Worm (Caenorhabditis elegans): Measurements from ENCODE around the gene cdh-8.

Gene cdh-8

DNA sequence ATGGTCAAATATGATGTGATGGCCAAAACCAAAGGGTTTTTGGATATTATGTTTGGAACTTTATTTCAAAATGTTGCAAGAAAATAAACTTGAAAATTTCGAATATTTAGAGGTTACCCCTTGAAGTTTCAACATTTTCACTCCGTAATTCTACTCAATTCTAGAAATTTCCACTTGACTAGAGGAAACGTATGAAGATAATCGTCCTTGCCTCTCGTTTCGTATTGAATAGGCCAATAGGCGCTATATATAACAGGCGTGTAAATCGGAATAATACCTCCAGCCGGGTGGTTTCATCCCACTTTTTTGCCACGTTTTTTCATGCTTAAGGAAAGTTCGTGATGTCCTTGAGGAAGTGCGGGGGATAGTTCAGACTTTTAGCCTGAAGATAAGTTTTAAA, 3.7 kb downstream of the cdh-8 start:
- TF ChIP-seq ztf-3 (GFP tag; optimal IDR thresholded peaks at IDR 0.05) (no peak), him-1 (tag; optimal IDR thresholded peaks at IDR 0.05) (no peak), sea-2 (GFP tag; IDR thresholded peaks at IDR 0.05) (no peak)

- TF ChIP-seq Y67H2A.10 (GFP tag; conservative IDR thresholded peaks at IDR 0.05) (no peak), lin-35 (GFP tag; optimal IDR thresholded peaks at IDR 0.05) (no peak), lir-1 (GFP tag; conservative IDR thresholded peaks at IDR 0.05) (no peak), F52B5.7 (tag; optimal IDR thresholded peaks at IDR 0.05) (no peak), B0261.1 (tag; optimal IDR thresholded peaks at IDR 0.05) (no peak), akir-1 (GFP tag; optimal IDR thresholded peaks at IDR 0.05) (no peak), repo-1 (tag; optimal IDR thresholded peaks at IDR 0.05) (no peak), dox-1 (GFP tag; IDR thresholded peaks at IDR 0.05) (no peak), ztf-28 (GFP tag; IDR thresholded peaks at IDR 0.05) (no peak)
These were observed 25.4 kb downstream of the cdh-8 start for ce11 chrIV:364983-365382.

DNA sequence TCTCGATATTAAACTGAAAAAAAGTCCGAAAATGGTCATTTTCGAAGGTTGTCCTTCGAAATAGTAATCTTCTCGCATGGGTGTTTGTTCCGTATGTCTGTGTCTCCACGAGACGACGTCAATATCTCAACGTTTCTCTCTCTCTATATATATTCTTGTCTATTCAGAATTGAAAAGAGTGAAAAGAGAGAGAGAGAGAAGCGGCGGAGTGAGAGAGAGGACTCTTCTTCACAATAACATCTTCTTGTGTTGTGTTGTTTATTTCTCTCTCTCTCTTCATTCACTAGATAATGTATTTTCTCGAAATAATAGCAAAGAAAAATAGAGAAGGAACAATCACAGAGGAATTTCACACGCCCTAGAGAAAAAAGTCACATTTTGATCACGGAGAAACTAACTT, 26.8 kb downstream of the cdh-8 start:
- TF ChIP-seq lin-40 (tag; optimal IDR thresholded peaks at IDR 0.05) (peak; percentile 10), him-1 (tag; optimal IDR thresholded peaks at IDR 0.05) (no peak), cebp-1 (GFP tag; IDR thresholded peaks at IDR 0.05) (no peak), cebp-1 (tag; optimal IDR thresholded peaks at IDR 0.05) (peak; percentile 19), dpl-1 (GFP tag; optimal IDR thresholded peaks at IDR 0.05) (no peak), ccch-3 (GFP tag; optimal IDR thresholded peaks at IDR 0.05) (no peak), tlf-1 (GFP tag; optimal IDR thresholded peaks at IDR 0.05) (no peak), ceh-27 (GFP tag; optimal IDR thresholded peaks at IDR 0.05) (peak; percentile 14)

DNA sequence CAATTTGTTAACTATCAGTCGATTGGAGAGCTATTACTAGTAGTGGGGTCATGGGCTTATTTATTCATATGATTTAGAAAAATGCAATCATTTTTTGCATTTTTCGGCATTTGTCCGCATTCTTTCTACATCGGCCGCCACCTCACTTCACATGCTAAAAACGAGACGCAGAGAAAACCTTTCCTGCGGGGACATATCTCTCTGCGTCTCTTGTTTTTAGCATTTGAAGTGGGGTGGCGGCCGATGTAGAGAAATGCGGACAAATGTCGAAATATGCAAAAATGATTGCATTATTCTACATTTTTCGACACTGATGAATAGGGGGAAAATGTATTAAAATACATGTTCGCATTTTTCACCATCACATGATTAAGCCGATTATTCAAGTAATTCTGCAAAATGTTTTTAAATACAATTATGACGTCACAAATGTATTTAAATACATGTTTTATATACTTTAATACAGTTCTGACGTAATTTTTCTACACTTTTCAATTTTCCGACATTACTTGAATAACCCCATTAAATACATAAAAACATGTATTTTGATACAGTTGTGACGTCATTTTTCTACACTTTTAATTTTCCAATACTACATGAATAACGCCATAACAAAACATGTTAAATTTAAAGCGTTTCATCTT, 32.7 kb downstream of the cdh-8 start:
- 0 out of 2 replicates have a peak, but pooled peaks have one; percentile 13 for TF ChIP-seq F33H1.4 (GFP tag; IDR thresholded peaks at IDR 0.05)
- no peak for TF ChIP-seq cebp-1 (GFP tag; IDR thresholded peaks at IDR 0.05)
- peak; percentile 65 for TF ChIP-seq cebp-1 (tag; optimal IDR thresholded peaks at IDR 0.05)
- 0 out of 2 replicates have a peak, but pooled peaks have one; percentile 4 for TF ChIP-seq aptf-2 (GFP tag; conservative IDR thresholded peaks at IDR 0.05)
- no peak for TF ChIP-seq tbx-9 (tag; optimal IDR thresholded peaks at IDR 0.05; ENCODE audit: borderline replicate concordance)
- TF ChIP-seq hmg-1.2 (GFP tag; IDR thresholded peaks at IDR 0.05) = peak; percentile 37; the same call in 1 of the 2 replicates

DNA sequence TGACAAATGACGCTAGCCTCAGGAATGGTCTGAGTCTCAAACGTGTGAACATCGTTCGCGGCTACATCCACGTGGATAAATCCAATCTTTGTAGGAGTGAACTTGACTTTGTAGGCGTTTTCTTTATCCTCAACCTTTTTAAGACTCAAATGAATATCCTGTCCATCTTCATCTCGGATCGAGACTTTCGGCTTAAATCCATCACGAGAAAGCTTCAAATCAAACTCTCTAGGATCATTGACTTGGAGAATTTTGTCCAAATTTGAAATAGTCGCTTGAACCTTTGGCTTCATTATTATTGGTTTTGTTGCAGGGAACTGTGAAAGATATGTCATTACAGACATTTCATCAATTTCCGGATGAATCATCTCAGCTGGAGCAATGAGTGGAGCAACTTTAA, 34.4 kb downstream of the cdh-8 start:
- no peak for TF ChIP-seq T07F8.4 (tag; optimal IDR thresholded peaks at IDR 0.05)
- no peak for TF ChIP-seq ztf-6 (GFP tag; IDR thresholded peaks at IDR 0.05)
- no peak for TF ChIP-seq ztf-28 (GFP tag; IDR thresholded peaks at IDR 0.05)
- no peak for TF ChIP-seq madf-3 (GFP tag; IDR thresholded peaks at IDR 0.05)
- TF ChIP-seq nfyb-1 (GFP tag; IDR thresholded peaks at IDR 0.05) = no peak
- TF ChIP-seq rec-8 (tag; optimal IDR thresholded peaks at IDR 0.05) = no peak
- no peak for TF ChIP-seq F23B12.7 (tag; optimal IDR thresholded peaks at IDR 0.05; ENCODE audit: insufficient read depth)
- TF ChIP-seq ets-4 (GFP tag; optimal IDR thresholded peaks at IDR 0.05) = no peak
- no peak for TF ChIP-seq snpc-3.4 (tag; optimal IDR thresholded peaks at IDR 0.05)
- TF ChIP-seq somi-1 (GFP tag; optimal IDR thresholded peaks at IDR 0.05) = no peak
- no peak for TF ChIP-seq sea-2 (GFP tag; IDR thresholded peaks at IDR 0.05)
- TF ChIP-seq sdz-38 (tag; optimal IDR thresholded peaks at IDR 0.05) = no peak
- TF ChIP-seq lir-1 (GFP tag; conservative IDR thresholded peaks at IDR 0.05) = no peak
- TF ChIP-seq madf-10 (tag; optimal IDR thresholded peaks at IDR 0.05) = no peak
- no peak for TF ChIP-seq nhr-179 (tag; optimal IDR thresholded peaks at IDR 0.05)
- no peak for TF ChIP-seq egl-44 (GFP tag; IDR thresholded peaks at IDR 0.05)
- TF ChIP-seq F49E8.2 (tag; optimal IDR thresholded peaks at IDR 0.05; ENCODE audit: insufficient read depth) = no peak

Data from whole organism, young adult.